Fruit fly (Drosophila melanogaster): ENCODE results near the gene CG13907.

The CG13907 gene

dm6 chr3L:904364-904763 lies 22.6 kb upstream of the CG13907 start (continued):
- TF ChIP-seq CG11560 (tag; IDR thresholded peaks at IDR 0.05) (no peak), emc (GFP tag; optimal IDR thresholded peaks at IDR 0.05) (no peak), CG15601 (tag; optimal IDR thresholded peaks at IDR 0.05) (peak; percentile 75), Atf-2 (GFP tag; optimal IDR thresholded peaks at IDR 0.05) (peak; percentile 21), CG8281 (tag; optimal IDR thresholded peaks at IDR 0.05) (no peak), sima (GFP tag; optimal IDR thresholded peaks at IDR 0.05) (no peak), Dbx (GFP tag; IDR thresholded peaks at IDR 0.05) (no peak), wor (GFP tag; IDR thresholded peaks at IDR 0.05) (0 out of 2 replicates have a peak, but pooled peaks have one; percentile 23), CG4707 (GFP tag; optimal IDR thresholded peaks at IDR 0.05) (peak; percentile 44), ham (GFP tag; IDR thresholded peaks at IDR 0.05) (no peak), ash1 (GFP tag; optimal IDR thresholded peaks at IDR 0.05) (no peak), CG12391 (tag; optimal IDR thresholded peaks at IDR 0.05) (peak; percentile 74), CG15269 (tag; optimal IDR thresholded peaks at IDR 0.05) (peak; percentile 18), CG31441 (GFP tag; IDR thresholded peaks at IDR 0.05) (peak; percentile 53; the same call in 1 of the 2 replicates), insv (GFP tag; optimal IDR thresholded peaks at IDR 0.05) (no peak), CG11695 (GFP tag; IDR thresholded peaks at IDR 0.05) (peak; percentile 57; the same call in 1 of the 3 replicates), gcm2 (GFP tag; optimal IDR thresholded peaks at IDR 0.05) (peak; percentile 8), row (GFP tag; IDR thresholded peaks at IDR 0.05) (peak; percentile 76), CG2116 (GFP tag; optimal IDR thresholded peaks at IDR 0.05) (no peak), caup (GFP tag; optimal IDR thresholded peaks at IDR 0.05; ENCODE audit: severe bottlenecking) (no peak), sens-2 (GFP tag; IDR thresholded peaks at IDR 0.05) (peak; percentile 64), mam (GFP tag; optimal IDR thresholded peaks at IDR 0.05) (no peak), CG8478 (optimal IDR thresholded peaks at IDR 0.05) (no peak), Tbp (GFP tag; optimal IDR thresholded peaks at IDR 0.05) (no peak), CG11093 (GFP tag; IDR thresholded peaks at IDR 0.05) (peak; percentile 45; the same call in 1 of the 3 replicates), vfl (GFP tag; optimal IDR thresholded peaks at IDR 0.05) (no peak), tup (GFP tag; optimal IDR thresholded peaks at IDR 0.05) (no peak), vvl (GFP tag; IDR thresholded peaks at IDR 0.05) (peak; percentile 68), Atf3 (GFP tag; optimal IDR thresholded peaks at IDR 0.05) (peak; percentile 38), CG1233 (GFP tag; optimal IDR thresholded peaks at IDR 0.05) (peak; percentile 19), crp (GFP tag; optimal IDR thresholded peaks at IDR 0.05) (no peak), HLH3B (GFP tag; IDR thresholded peaks at IDR 0.05) (peak; percentile 69), D (optimal IDR thresholded peaks at IDR 0.05) (no peak), D (GFP tag; optimal IDR thresholded peaks at IDR 0.05) (peak; percentile 74), CHES-1-like (GFP tag; optimal IDR thresholded peaks at IDR 0.05) (no peak), HLH4C (GFP tag; IDR thresholded peaks at IDR 0.05; ENCODE audit: partially characterized antibody) (no peak), CG12236 (GFP tag; optimal IDR thresholded peaks at IDR 0.05) (peak; percentile 25), CG12769 (tag; optimal IDR thresholded peaks at IDR 0.05) (peak; percentile 36), slbo (GFP tag; IDR thresholded peaks at IDR 0.05) (peak; percentile 38; the same call in 1 of the 2 replicates), CG11723 (GFP tag; optimal IDR thresholded peaks at IDR 0.05) (peak; percentile 10), jumu (GFP tag; optimal IDR thresholded peaks at IDR 0.05) (peak; percentile 65), amos (GFP tag; IDR thresholded peaks at IDR 0.05; ENCODE audit: partially characterized antibody) (no peak), az2 (GFP tag; optimal IDR thresholded peaks at IDR 0.05) (peak; percentile 68), Ets65A (GFP tag) (peak; percentile 84), psq (GFP tag; optimal IDR thresholded peaks at IDR 0.05) (no peak), Nf-YA (GFP tag; IDR thresholded peaks at IDR 0.05) (peak; percentile 27; the same call in 1 of the 2 replicates), jigr1 (GFP tag; IDR thresholded peaks at IDR 0.05) (no peak), chn (GFP tag; optimal IDR thresholded peaks at IDR 0.05) (peak; percentile 41), Meics (GFP tag; optimal IDR thresholded peaks at IDR 0.05) (no peak), cato (GFP tag; optimal IDR thresholded peaks at IDR 0.05; ENCODE audit: borderline replicate concordance) (no peak), CG13775 (GFP tag; optimal IDR thresholded peaks at IDR 0.05) (peak; percentile 35), NfI (GFP tag; optimal IDR thresholded peaks at IDR 0.05) (no peak)
